Fruit fly (Drosophila melanogaster) whole organism, embryonic: ENCODE measurements around the gene CG7227.

Experiments
- Ada2b ChIP-seq: fragments of 200-800 bp; sonication (Bioruptor generic); IDR thresholded peaks from 2 replicates; pipeline ENCODE4 v1.3.6; 2022; ENCODE audit warnings: missing biosample characterization, missing genetic modification characterization
- Blimp-1 ChIP-seq: fragments of 200-800 bp; sonication (Bioruptor generic); optimal IDR thresholded peaks from 3 replicates; lab custom pipeline; 2018; ENCODE audit warnings: missing biosample characterization, missing genetic modification characterization, mild to moderate bottlenecking, moderate library complexity, missing genetic modification reagents
- CG10321 ChIP-seq: fragments of 200-800 bp; sonication (Bioruptor generic); IDR thresholded peaks from 2 replicates; pipeline ENCODE4 v1.3.6; 2022; ENCODE audit warnings: missing biosample characterization, missing genetic modification characterization
- CG11723 ChIP-seq: fragments of 200-800 bp; sonication (Bioruptor generic); optimal IDR thresholded peaks from 2 replicates; lab custom pipeline; 2017; ENCODE audit warnings: missing biosample characterization, mild to moderate bottlenecking, missing genetic modification characterization
- CG12155 ChIP-seq: fragments of 200-800 bp; sonication (Bioruptor generic); optimal IDR thresholded peaks from 3 replicates; lab custom pipeline; 2016; ENCODE audit warnings: missing biosample characterization, missing genetic modification characterization
- CG14860 ChIP-seq: fragments of 200-800 bp; sonication (Bioruptor generic); IDR thresholded peaks from 3 replicates; pipeline ENCODE4 v1.3.6; 2022; ENCODE audit warnings: missing biosample characterization, missing genetic modification characterization; ENCODE audit not compliant: partially characterized antibody
- CG15073 ChIP-seq: fragments of 200-800 bp; sonication (Bioruptor generic); optimal IDR thresholded peaks from 2 replicates; lab custom pipeline; 2016; ENCODE audit warnings: missing biosample characterization, missing genetic modification characterization
- CG15514 ChIP-seq: fragments of 200-800 bp; sonication (Bioruptor generic); optimal IDR thresholded peaks from 3 replicates; lab custom pipeline; 2017; ENCODE audit warnings: missing biosample characterization, missing genetic modification characterization, mild to moderate bottlenecking, moderate library complexity, missing genetic modification reagents
- CG17912 ChIP-seq: fragments of 200-800 bp; sonication (Bioruptor generic); optimal IDR thresholded peaks from 2 replicates; lab custom pipeline; 2018; ENCODE audit warnings: missing biosample characterization, mild to moderate bottlenecking, missing genetic modification characterization
- CG2889 ChIP-seq: fragments of 200-800 bp; sonication (Bioruptor generic); IDR thresholded peaks from 3 replicates; pipeline ENCODE4 v1.3.6; 2022; ENCODE audit warnings: missing biosample characterization, missing genetic modification characterization
- CG31388 ChIP-seq: fragments of 200-800 bp; sonication (Bioruptor generic); optimal IDR thresholded peaks from 2 replicates; lab custom pipeline; 2016; ENCODE audit warnings: missing biosample characterization, missing genetic modification characterization
- CG3407 ChIP-seq: fragments of 200-800 bp; sonication (Bioruptor generic); optimal IDR thresholded peaks from 2 replicates; lab custom pipeline; 2018; ENCODE audit warnings: missing biosample characterization, mild to moderate bottlenecking, missing genetic modification characterization
- CG6272 ChIP-seq: fragments of 200-800 bp; sonication (Bioruptor generic); IDR thresholded peaks from 2 replicates; pipeline ENCODE4 v1.3.6; 2022; ENCODE audit warnings: missing biosample characterization, missing genetic modification characterization
- CG6689 ChIP-seq: fragments of 200-800 bp; sonication (Bioruptor generic); IDR thresholded peaks from 2 replicates; pipeline ENCODE4 v1.3.6; 2022; ENCODE audit warnings: missing biosample characterization, missing genetic modification characterization
- CG6791 ChIP-seq: fragments of 200-800 bp; sonication (Bioruptor generic); IDR thresholded peaks from 3 replicates; pipeline ENCODE4 v1.3.6; 2022; ENCODE audit warnings: missing biosample characterization, missing genetic modification characterization; ENCODE audit not compliant: partially characterized antibody
- CG7963 ChIP-seq: fragments of 200-800 bp; sonication (Bioruptor generic); IDR thresholded peaks from 3 replicates; pipeline ENCODE4 v1.3.6; 2022; ENCODE audit warnings: missing biosample characterization, missing genetic modification characterization; ENCODE audit not compliant: partially characterized antibody
- CG8089 ChIP-seq: fragments of 200-800 bp; sonication (Bioruptor generic); optimal IDR thresholded peaks from 3 replicates; lab custom pipeline; 2016; ENCODE audit warnings: missing biosample characterization, missing genetic modification characterization
- CTCF ChIP-seq: fragments of 200-800 bp; sonication (Bioruptor generic); optimal IDR thresholded peaks from 2 replicates; lab custom pipeline; 2017; ENCODE audit warnings: missing biosample characterization, mild to moderate bottlenecking, missing genetic modification characterization, moderate library complexity
- Chrac-16 ChIP-seq: fragments of 200-800 bp; sonication (Bioruptor generic); optimal IDR thresholded peaks from 3 replicates; lab custom pipeline; 2016; ENCODE audit warnings: missing biosample characterization, missing genetic modification characterization
- Dbx ChIP-seq: fragments of 200-800 bp; sonication (Bioruptor generic); IDR thresholded peaks from 3 replicates; pipeline ENCODE4 v1.3.6; 2022; ENCODE audit warnings: missing biosample characterization, missing genetic modification characterization
- Dp ChIP-seq: fragments of 200-800 bp; sonication (Bioruptor generic); optimal IDR thresholded peaks from 2 replicates; lab custom pipeline; 2018; ENCODE audit warnings: missing biosample characterization, mild to moderate bottlenecking, missing genetic modification characterization, moderate library complexity
- Dref ChIP-seq: fragments of 200-800 bp; sonication (Bioruptor generic); IDR thresholded peaks from 2 replicates; pipeline ENCODE4 v1.3.6; 2022; ENCODE audit warnings: missing biosample characterization, missing genetic modification characterization
- HHEX ChIP-seq: fragments of 200-800 bp; sonication (Bioruptor generic); optimal IDR thresholded peaks from 3 replicates; lab custom pipeline; 2017; ENCODE audit warnings: missing biosample characterization, mild to moderate bottlenecking, missing genetic modification characterization, missing genetic modification reagents
- Hand ChIP-seq: fragments of 200-800 bp; sonication (Bioruptor generic); optimal IDR thresholded peaks from 2 replicates; lab custom pipeline; 2017; ENCODE audit warnings: mild to moderate bottlenecking, missing biosample characterization, missing genetic modification reagents, missing genetic modification characterization
- Myb ChIP-seq: fragments of 200-800 bp; sonication (Bioruptor generic); optimal IDR thresholded peaks from 2 replicates; lab custom pipeline; 2016; ENCODE audit warnings: missing biosample characterization, missing genetic modification characterization
- Optix ChIP-seq: fragments of 200-800 bp; sonication (Bioruptor generic); IDR thresholded peaks from 3 replicates; pipeline ENCODE4 v1.3.6; 2022; ENCODE audit warnings: missing biosample characterization, missing genetic modification characterization
- Rfx ChIP-seq: fragments of 200-800 bp; sonication (Bioruptor generic); IDR thresholded peaks from 2 replicates; pipeline ENCODE4 v1.3.6; 2022; ENCODE audit warnings: missing biosample characterization, missing genetic modification characterization
- Rx ChIP-seq: fragments of 200-800 bp; sonication (Bioruptor generic); IDR thresholded peaks from 2 replicates; pipeline ENCODE4 v1.3.6; 2022; ENCODE audit warnings: missing biosample characterization, missing genetic modification characterization
- Spps ChIP-seq: fragments of 200-800 bp; sonication (Bioruptor generic); optimal IDR thresholded peaks from 2 replicates; lab custom pipeline; 2018; ENCODE audit warnings: missing biosample characterization, mild to moderate bottlenecking, missing genetic modification characterization
- TFAM ChIP-seq: fragments of 200-800 bp; sonication (Bioruptor generic); optimal IDR thresholded peaks from 2 replicates; lab custom pipeline; 2017; ENCODE audit warnings: missing biosample characterization, missing genetic modification characterization, inconsistent platforms
- ash1 ChIP-seq: fragments of 200-800 bp; sonication (Bioruptor generic); optimal IDR thresholded peaks from 2 replicates; lab custom pipeline; 2018; ENCODE audit warnings: missing biosample characterization, mild to moderate bottlenecking, missing genetic modification characterization
- bab2 ChIP-seq: fragments of 200-800 bp; sonication (Bioruptor generic); optimal IDR thresholded peaks from 2 replicates; lab custom pipeline; 2016; ENCODE audit warnings: missing biosample characterization, missing genetic modification characterization
- danr ChIP-seq: fragments of 200-800 bp; sonication (Bioruptor generic); IDR thresholded peaks from 2 replicates; pipeline ENCODE4 v1.3.6; 2022; ENCODE audit warnings: missing biosample characterization, missing genetic modification characterization
- dati ChIP-seq: fragments of 200-800 bp; sonication (Bioruptor generic); IDR thresholded peaks from 2 replicates; pipeline ENCODE4 v1.3.6; 2022; ENCODE audit warnings: missing biosample characterization, missing genetic modification characterization
- eve ChIP-seq, 2 experiments: fragments of >200 bp; optimal IDR thresholded peaks; 2 replicates each; lab custom pipeline; 2017; ENCODE audit warnings: missing biosample characterization in 2 of 2, missing genetic modification characterization in 2 of 2
- exex ChIP-seq: fragments of 200-800 bp; sonication (Bioruptor generic); optimal IDR thresholded peaks from 4 replicates; lab custom pipeline; 2018; ENCODE audit warnings: missing biosample characterization, mild to moderate bottlenecking, missing genetic modification characterization, moderate library complexity
- gce ChIP-seq: fragments of 200-800 bp; sonication (Bioruptor generic); IDR thresholded peaks from 3 replicates; pipeline ENCODE4 v1.3.6; 2022; ENCODE audit warnings: missing biosample characterization, missing genetic modification characterization
- gem ChIP-seq: fragments of 200-800 bp; sonication (Bioruptor generic); optimal IDR thresholded peaks from 2 replicates; lab custom pipeline; 2019; ENCODE audit warnings: missing biosample characterization, mild to moderate bottlenecking, missing genetic modification characterization, moderate library complexity
- h ChIP-seq: fragments of >200 bp; optimal IDR thresholded peaks from 2 replicates; lab custom pipeline; 2017
- hkb ChIP-seq, 2 experiments: fragments of 200-800 bp in 1 of 2; fragments of >200 bp in 1 of 2; sonication (Bioruptor generic) in 1 of 2; IDR thresholded peaks in 1 of 2; optimal IDR thresholded peaks in 1 of 2; 2 replicates each; pipeline versions ENCODE4 v1.3.6 to Lab custom; 2017 to 2022; ENCODE audit warnings: missing biosample characterization in 1 of 2, missing genetic modification characterization in 1 of 2
- jumu ChIP-seq: fragments of 200-800 bp; sonication (Bioruptor generic); optimal IDR thresholded peaks from 3 replicates; lab custom pipeline; 2016; ENCODE audit warnings: missing biosample characterization, missing genetic modification characterization
- kay ChIP-seq: fragments of 200-800 bp; sonication (Bioruptor generic); optimal IDR thresholded peaks from 2 replicates; lab custom pipeline; 2016; ENCODE audit warnings: missing biosample characterization, missing genetic modification characterization
- phol ChIP-seq: fragments of 200-800 bp; sonication (Bioruptor generic); optimal IDR thresholded peaks from 3 replicates; lab custom pipeline; 2018; ENCODE audit warnings: missing biosample characterization, mild to moderate bottlenecking, missing genetic modification characterization, moderate library complexity
- sd ChIP-seq: fragments of 200-800 bp; sonication (Bioruptor generic); optimal IDR thresholded peaks from 3 replicates; lab custom pipeline; 2018; ENCODE audit warnings: missing biosample characterization, mild to moderate bottlenecking, missing genetic modification characterization, moderate library complexity
- seq ChIP-seq: fragments of 200-800 bp; sonication (Bioruptor generic); IDR thresholded peaks from 2 replicates; pipeline ENCODE4 v1.3.6; 2022; ENCODE audit warnings: missing biosample characterization, missing genetic modification characterization
- sna ChIP-seq: fragments of 200-800 bp; sonication (Bioruptor generic); IDR thresholded peaks from 2 replicates; pipeline ENCODE4 v1.3.6; 2022; ENCODE audit warnings: missing biosample characterization, missing genetic modification characterization; ENCODE audit not compliant: partially characterized antibody
- ssp ChIP-seq: fragments of 200-800 bp; sonication (Bioruptor generic); IDR thresholded peaks from 2 replicates; pipeline ENCODE4 v1.3.6; 2022; ENCODE audit warnings: missing biosample characterization, missing genetic modification characterization
- tgo ChIP-seq: fragments of 200-800 bp; sonication (Bioruptor generic); IDR thresholded peaks from 3 replicates; pipeline ENCODE4 v1.3.6; 2022; ENCODE audit warnings: missing biosample characterization, missing genetic modification characterization
- twi ChIP-seq: fragments of 200-800 bp; optimal IDR thresholded peaks from 2 replicates; lab custom pipeline; 2019; ENCODE audit warnings: missing biosample characterization, mild to moderate bottlenecking, missing genetic modification characterization, moderate library complexity
- unpg ChIP-seq: fragments of 200-800 bp; sonication (Bioruptor generic); optimal IDR thresholded peaks from 3 replicates; lab custom pipeline; 2018; ENCODE audit warnings: missing biosample characterization, mild to moderate bottlenecking, missing genetic modification characterization, moderate library complexity
- zfh1 ChIP-seq: fragments of 200-800 bp; sonication (Bioruptor generic); IDR thresholded peaks from 3 replicates; pipeline ENCODE4 v1.3.6; 2022; ENCODE audit warnings: missing biosample characterization, missing genetic modification characterization

CG7227 gene

dm6 chr2L:7965808-7966460, 32.0 kb downstream of the CG7227 start (continued):
- TF ChIP-seq bab2 (GFP tag; lab: Kevin White, UChicago) (no peak), CG7963 (GFP tag; lab: Robert Waterston, UW) (no peak), unpg (GFP tag; lab: Kevin White, UChicago) (peak; percentile 35), Dbx (GFP tag; lab: Robert Waterston, UW) (no peak), Ada2b (GFP tag; lab: Robert Waterston, UW) (no peak), Spps (tag; lab: Kevin White, UChicago) (peak; percentile 12), dati (GFP tag; lab: Robert Waterston, UW) (no peak), CG8089 (GFP tag; lab: Kevin White, UChicago) (no peak), jumu (GFP tag; lab: Kevin White, UChicago) (no peak), Rx (GFP tag; lab: Robert Waterston, UW) (no peak), danr (GFP tag; lab: Robert Waterston, UW) (no peak), hkb (optimal IDR thresholded peaks at IDR 0.05; lab: Kevin White, UChicago) (no peak), hkb (GFP tag; IDR thresholded peaks at IDR 0.05; lab: Robert Waterston, UW) (0 out of 2 replicates have a peak, but pooled peaks have one; percentile 19), CG10321 (GFP tag; lab: Robert Waterston, UW) (no peak), CG12155 (GFP tag; lab: Kevin White, UChicago) (no peak), Dp (GFP tag; lab: Kevin White, UChicago) (no peak), sd (tag; lab: Kevin White, UChicago) (no peak), Optix (no peak), Blimp-1 (GFP tag; lab: Kevin White, UChicago) (peak; percentile 63), CG17912 (GFP tag; lab: Kevin White, UChicago) (no peak), Dref (no peak), eve (GFP tag; optimal IDR thresholded peaks at IDR 0.05; lab: Kevin White, UChicago) (peak in 1 of 2 experiments; percentile 55), CG6791 (GFP tag; lab: Robert Waterston, UW) (no peak), CG11723 (GFP tag; lab: Kevin White, UChicago) (no peak), Rfx (GFP tag; lab: Robert Waterston, UW) (no peak), TFAM (no peak), gce (GFP tag; lab: Robert Waterston, UW) (no peak), zfh1 (GFP tag; lab: Robert Waterston, UW) (no peak), Myb (GFP tag; lab: Kevin White, UChicago) (no peak), CG3407 (GFP tag; lab: Kevin White, UChicago) (no peak), CG15514 (GFP tag; lab: Kevin White, UChicago) (no peak), Hand (no peak), CG31388 (GFP tag; lab: Kevin White, UChicago) (no peak), CG15073 (GFP tag; lab: Kevin White, UChicago) (no peak), ssp (GFP tag; lab: Robert Waterston, UW) (no peak), tgo (GFP tag; lab: Robert Waterston, UW) (no peak), h (lab: Kevin White, UChicago) (no peak), twi (no peak), sna (GFP tag; lab: Robert Waterston, UW) (no peak), phol (tag; lab: Kevin White, UChicago) (peak; percentile 72), ash1 (GFP tag; lab: Kevin White, UChicago) (no peak), gem (tag; lab: Kevin White, UChicago) (peak; percentile 66), CG14860 (GFP tag; lab: Robert Waterston, UW) (no peak), CG6689 (GFP tag; lab: Robert Waterston, UW) (peak; percentile 43; the same call in 1 of the 2 replicates), CG2889 (GFP tag; lab: Robert Waterston, UW) (no peak), exex (tag; lab: Kevin White, UChicago) (no peak), seq (GFP tag; lab: Robert Waterston, UW) (peak; percentile 18; the same call in 1 of the 2 replicates), kay (GFP tag; lab: Kevin White, UChicago) (no peak), HHEX (GFP tag; lab: Kevin White, UChicago) (no peak), Chrac-16 (GFP tag; lab: Kevin White, UChicago) (no peak), CTCF (GFP tag; lab: Kevin White, UChicago) (no peak), CG6272 (no peak)
